Worm (Caenorhabditis elegans): ENCODE measurements around the gene sru-7.

- TF ChIP-seq cog-1 (tag; optimal IDR thresholded peaks at IDR 0.05) (no peak), med-1 (GFP tag; optimal IDR thresholded peaks at IDR 0.05; ENCODE audit: insufficient read depth) (no peak), flt-1 (GFP tag; IDR thresholded peaks at IDR 0.05) (no peak), ref-1 (GFP tag; conservative IDR thresholded peaks at IDR 0.05) (no peak), T22C8.4 (GFP tag; IDR thresholded peaks at IDR 0.05) (no peak)
Measured at ce11 chrIV:8540268-8540667, 47.9 kb downstream of the sru-7 start.
